Worm (Caenorhabditis elegans): Measurements from ENCODE around the gene Y70C5A.2.

Y70C5A.2 gene

DNA sequence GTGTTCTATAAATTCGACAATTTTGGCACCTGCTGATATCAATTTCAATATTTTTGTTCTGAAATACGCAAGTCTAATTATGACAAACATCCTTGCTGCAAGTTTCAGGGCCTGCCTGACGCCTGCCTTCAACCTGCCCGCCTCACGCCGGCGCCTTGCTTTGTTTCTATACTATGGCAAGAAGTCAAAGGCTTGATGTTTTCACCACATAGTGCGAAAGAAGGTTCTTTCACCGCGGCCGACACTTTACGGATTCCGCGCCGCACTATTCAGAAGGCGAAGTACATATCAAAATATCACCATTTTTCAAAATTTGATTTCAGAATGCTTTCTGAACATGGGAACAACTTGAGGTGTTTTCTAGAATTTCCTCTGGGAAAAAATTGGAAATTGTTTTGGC lies 33.5 kb downstream of the Y70C5A.2 start:
- TF ChIP-seq tab-1 (GFP tag; IDR thresholded peaks at IDR 0.05) (no peak), med-1 (GFP tag; optimal IDR thresholded peaks at IDR 0.05; ENCODE audit: insufficient read depth) (no peak), ref-1 (GFP tag; conservative IDR thresholded peaks at IDR 0.05) (no peak), T22C8.4 (GFP tag; IDR thresholded peaks at IDR 0.05) (no peak), ztf-23 (GFP tag; IDR thresholded peaks at IDR 0.05) (no peak), ztf-29 (GFP tag; IDR thresholded peaks at IDR 0.05) (no peak), klf-2 (GFP tag; conservative IDR thresholded peaks at IDR 0.05) (no peak), cog-1 (tag; optimal IDR thresholded peaks at IDR 0.05) (no peak), flt-1 (GFP tag; IDR thresholded peaks at IDR 0.05) (no peak)

DNA sequence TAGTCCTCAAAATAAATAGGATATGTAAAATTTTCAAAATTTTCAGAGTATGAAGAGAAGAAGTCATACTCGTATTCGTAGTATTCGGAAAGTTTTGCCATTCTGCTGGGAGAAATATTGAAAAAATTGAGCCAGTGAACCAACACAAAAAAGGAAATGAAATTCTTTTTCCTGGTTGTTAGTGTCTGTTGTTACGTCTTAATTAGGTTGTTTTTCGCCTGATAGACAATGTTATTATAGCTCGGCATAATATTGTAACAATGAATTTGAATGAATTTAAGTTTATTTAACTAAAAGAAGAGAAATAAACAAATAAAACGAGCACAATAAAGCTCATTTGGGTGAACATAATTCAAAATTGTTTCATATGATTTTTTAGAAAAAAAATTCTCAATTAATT lies 34.6 kb downstream of the Y70C5A.2 start, which contains the start of gene srw-73:
srw-73 (minus strand) TSS at position 101 of the 400 bp plus-strand sequence.
- TF ChIP-seq T22C8.4 (GFP tag; IDR thresholded peaks at IDR 0.05) (no peak), med-1 (GFP tag; optimal IDR thresholded peaks at IDR 0.05; ENCODE audit: insufficient read depth) (no peak), cog-1 (tag; optimal IDR thresholded peaks at IDR 0.05) (no peak), klf-2 (GFP tag; conservative IDR thresholded peaks at IDR 0.05) (no peak), flt-1 (GFP tag; IDR thresholded peaks at IDR 0.05) (no peak), ztf-23 (GFP tag; IDR thresholded peaks at IDR 0.05) (no peak), ref-1 (GFP tag; conservative IDR thresholded peaks at IDR 0.05) (no peak), ztf-29 (GFP tag; IDR thresholded peaks at IDR 0.05) (no peak), tab-1 (GFP tag; IDR thresholded peaks at IDR 0.05) (no peak)

DNA sequence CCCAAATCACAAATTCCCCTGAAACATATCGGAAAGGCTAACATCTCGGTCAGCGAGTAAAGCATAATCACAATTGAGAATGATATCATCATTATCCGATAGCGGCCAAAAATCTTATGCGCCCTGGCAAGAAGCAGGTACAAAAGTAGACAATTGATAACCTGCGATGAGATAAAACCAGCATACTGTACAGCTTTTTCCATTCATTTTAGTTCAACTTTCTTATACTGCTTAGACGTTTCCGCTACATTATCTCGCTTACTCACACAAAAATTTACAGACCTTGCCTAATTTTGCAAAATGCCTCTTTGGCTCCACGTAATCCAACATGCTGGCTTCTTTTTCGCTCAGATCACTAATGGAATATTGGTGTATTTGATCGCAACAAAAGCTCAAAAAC lies 40.0 kb downstream of the Y70C5A.2 start, which contains the start of gene str-150:
str-150 (plus strand) TSS at position 301 of the 400 bp plus-strand sequence.
- TF ChIP-seq ztf-29 (GFP tag; IDR thresholded peaks at IDR 0.05), result no peak
- no peak for TF ChIP-seq ref-1 (GFP tag; conservative IDR thresholded peaks at IDR 0.05)
- TF ChIP-seq cog-1 (tag; optimal IDR thresholded peaks at IDR 0.05), result no peak
- TF ChIP-seq T22C8.4 (GFP tag; IDR thresholded peaks at IDR 0.05), result no peak
- TF ChIP-seq ztf-23 (GFP tag; IDR thresholded peaks at IDR 0.05), result no peak
- no peak for TF ChIP-seq med-1 (GFP tag; optimal IDR thresholded peaks at IDR 0.05; ENCODE audit: insufficient read depth)
- no peak for TF ChIP-seq tab-1 (GFP tag; IDR thresholded peaks at IDR 0.05)
- TF ChIP-seq klf-2 (GFP tag; conservative IDR thresholded peaks at IDR 0.05), result no peak
- no peak for TF ChIP-seq flt-1 (GFP tag; IDR thresholded peaks at IDR 0.05)

DNA sequence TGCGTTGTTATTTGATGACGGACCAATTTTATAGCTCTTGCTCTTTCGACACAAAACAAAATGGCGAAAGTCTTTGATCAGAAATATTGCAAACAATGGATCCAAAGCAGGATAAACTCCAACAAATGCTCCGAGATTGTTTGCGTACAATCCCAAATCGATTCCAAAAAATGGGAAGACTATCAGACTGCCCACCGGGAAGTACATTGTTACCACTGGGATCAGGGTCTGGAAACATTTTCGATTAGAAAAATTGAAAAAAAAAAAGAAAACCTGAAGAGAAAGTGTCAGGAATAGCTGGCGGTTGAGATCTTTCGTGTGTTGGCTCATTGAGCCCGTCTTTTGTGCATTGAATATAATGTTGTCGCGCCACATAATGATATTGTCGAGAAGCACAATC lies 42.0 kb downstream of the Y70C5A.2 start:
- TF ChIP-seq tab-1 (GFP tag; IDR thresholded peaks at IDR 0.05), result no peak
- TF ChIP-seq cog-1 (tag; optimal IDR thresholded peaks at IDR 0.05), result no peak
- no peak for TF ChIP-seq ztf-29 (GFP tag; IDR thresholded peaks at IDR 0.05)
- no peak for TF ChIP-seq ztf-23 (GFP tag; IDR thresholded peaks at IDR 0.05)
- no peak for TF ChIP-seq flt-1 (GFP tag; IDR thresholded peaks at IDR 0.05)
- TF ChIP-seq med-1 (GFP tag; optimal IDR thresholded peaks at IDR 0.05; ENCODE audit: insufficient read depth), result no peak
- TF ChIP-seq T22C8.4 (GFP tag; IDR thresholded peaks at IDR 0.05), result no peak
- no peak for TF ChIP-seq ref-1 (GFP tag; conservative IDR thresholded peaks at IDR 0.05)
- TF ChIP-seq klf-2 (GFP tag; conservative IDR thresholded peaks at IDR 0.05), result no peak

DNA sequence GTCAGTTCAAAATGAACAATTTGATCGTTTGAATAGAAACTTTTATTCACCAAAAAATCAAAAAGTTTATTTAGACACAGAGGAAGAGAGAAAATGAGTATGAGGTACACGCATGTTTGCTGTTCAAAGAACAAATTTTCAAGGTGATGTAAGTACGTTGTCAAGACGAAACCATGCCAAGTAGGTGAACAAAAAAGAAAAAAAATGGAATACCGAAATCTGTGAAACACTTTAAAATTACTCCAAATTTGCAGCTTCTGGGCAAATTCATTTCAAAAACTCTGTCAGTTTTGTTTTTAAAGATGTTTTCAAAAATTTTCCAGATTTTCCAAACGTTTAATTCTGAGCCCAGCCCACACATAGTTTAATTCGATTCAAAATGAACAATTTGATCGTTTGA lies 42.6 kb downstream of the Y70C5A.2 start, which contains the start of gene nhr-271:
nhr-271 (minus strand) TSS at position 101 of the 400 bp plus-strand sequence.
- TF ChIP-seq klf-2 (GFP tag; conservative IDR thresholded peaks at IDR 0.05) (no peak), ztf-23 (GFP tag; IDR thresholded peaks at IDR 0.05) (no peak), T22C8.4 (GFP tag; IDR thresholded peaks at IDR 0.05) (no peak), tab-1 (GFP tag; IDR thresholded peaks at IDR 0.05) (no peak), ztf-29 (GFP tag; IDR thresholded peaks at IDR 0.05) (no peak), cog-1 (tag; optimal IDR thresholded peaks at IDR 0.05) (no peak)

DNA sequence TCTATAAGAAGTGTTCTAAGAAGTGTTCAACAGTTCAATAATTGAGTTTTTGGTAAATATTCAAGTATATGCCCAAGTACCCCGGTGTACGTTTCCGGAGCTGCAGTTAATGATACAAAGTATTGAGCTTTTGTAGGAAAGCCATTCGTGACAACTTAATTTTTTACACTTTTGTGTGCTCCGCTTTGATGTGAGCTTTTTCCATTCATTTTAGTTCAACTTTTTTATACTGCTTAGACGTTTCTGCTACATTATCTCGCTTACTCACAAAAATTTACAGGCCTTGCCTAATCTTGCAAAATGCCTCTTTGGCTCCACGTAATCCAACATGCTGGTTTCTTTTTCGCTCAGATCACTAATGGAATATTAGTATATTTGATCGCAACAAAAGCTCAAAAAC lies 47.1 kb downstream of the Y70C5A.2 start, which contains the start of gene str-151:
str-151 (plus strand) TSS at position 301 of the 400 bp plus-strand sequence.
- no peak for TF ChIP-seq tab-1 (GFP tag; IDR thresholded peaks at IDR 0.05)
- TF ChIP-seq klf-2 (GFP tag; conservative IDR thresholded peaks at IDR 0.05), result no peak
- TF ChIP-seq cog-1 (tag; optimal IDR thresholded peaks at IDR 0.05), result no peak
- TF ChIP-seq flt-1 (GFP tag; IDR thresholded peaks at IDR 0.05), result no peak
- no peak for TF ChIP-seq ztf-23 (GFP tag; IDR thresholded peaks at IDR 0.05)
- no peak for TF ChIP-seq med-1 (GFP tag; optimal IDR thresholded peaks at IDR 0.05; ENCODE audit: insufficient read depth)

DNA sequence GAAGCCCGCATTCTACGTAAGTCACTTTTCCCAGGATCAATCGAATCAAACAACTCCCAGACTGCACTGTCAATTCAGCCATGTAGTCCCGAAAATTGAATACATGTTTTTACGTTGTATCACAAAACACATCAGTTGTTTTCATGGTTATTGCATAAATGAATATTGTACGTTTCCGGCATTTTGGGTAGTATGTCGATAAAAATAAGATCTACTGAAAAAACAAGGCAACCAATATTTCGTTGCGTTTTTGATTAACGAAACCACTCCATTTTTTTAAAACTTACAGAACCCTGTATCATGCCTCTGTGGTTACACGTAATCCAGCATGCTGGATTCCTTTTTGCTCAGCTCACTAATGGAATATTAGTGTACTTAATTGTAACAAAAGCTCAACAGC lies 49.8 kb downstream of the Y70C5A.2 start, which contains the start of gene str-149:
str-149 (plus strand) TSS at position 301 of the 400 bp plus-strand sequence.
- TF ChIP-seq med-1 (GFP tag; optimal IDR thresholded peaks at IDR 0.05; ENCODE audit: insufficient read depth) (no peak), cog-1 (tag; optimal IDR thresholded peaks at IDR 0.05) (no peak), ref-1 (GFP tag; conservative IDR thresholded peaks at IDR 0.05) (no peak), T22C8.4 (GFP tag; IDR thresholded peaks at IDR 0.05) (no peak)
